Fruit fly (Drosophila melanogaster) whole organism, pupa: ENCODE results near the gene smash.

Experiments used
- CG10348 ChIP-seq: fragments of 200-800 bp; sonication (Bioruptor generic); IDR thresholded peaks from 2 replicates; pipeline ENCODE4 v1.3.6; 2022; ENCODE audit warnings: missing biosample characterization, missing genetic modification characterization
- CG12605 ChIP-seq: fragments of 200-800 bp; sonication (Bioruptor generic); IDR thresholded peaks from 2 replicates; pipeline ENCODE4 v1.3.6; 2022; ENCODE audit warnings: missing biosample characterization, missing genetic modification characterization
- CG13204 ChIP-seq: fragments of 200-800 bp; sonication (Bioruptor generic); optimal IDR thresholded peaks from 2 replicates; lab custom pipeline; 2018; ENCODE audit warnings: missing biosample characterization, mild to moderate bottlenecking, missing genetic modification characterization, moderate library complexity
- CG14655 ChIP-seq: fragments of 200-800 bp; sonication (Bioruptor generic); optimal IDR thresholded peaks from 3 replicates; lab custom pipeline; 2017; ENCODE audit warnings: mild to moderate bottlenecking, missing biosample characterization, missing genetic modification reagents, missing genetic modification characterization
- CG15710 ChIP-seq: fragments of 200-800 bp; sonication (Bioruptor generic); optimal IDR thresholded peaks from 2 replicates; lab custom pipeline; 2018; ENCODE audit warnings: missing biosample characterization, mild to moderate bottlenecking, missing genetic modification characterization, moderate library complexity
- CG17806 ChIP-seq: fragments of 200-800 bp; sonication (Bioruptor generic); optimal IDR thresholded peaks from 2 replicates; lab custom pipeline; 2018; ENCODE audit warnings: missing biosample characterization, mild to moderate bottlenecking, missing genetic modification characterization, moderate library complexity
- CG32121 ChIP-seq: fragments of 200-800 bp; sonication (Bioruptor generic); IDR thresholded peaks from 2 replicates; pipeline ENCODE4 v1.3.6; 2022; ENCODE audit warnings: missing biosample characterization, missing genetic modification characterization
- CG34367 ChIP-seq: fragments of 200-800 bp; sonication (Bioruptor generic); optimal IDR thresholded peaks from 2 replicates; lab custom pipeline; 2018; ENCODE audit warnings: missing biosample characterization, mild to moderate bottlenecking, missing genetic modification characterization
- CG4496 ChIP-seq: fragments of 200-800 bp; sonication (Bioruptor generic); IDR thresholded peaks from 3 replicates; pipeline ENCODE4 v1.3.6; 2022; ENCODE audit warnings: missing biosample characterization, missing genetic modification characterization
- CG8159 ChIP-seq: fragments of 200-800 bp; sonication (Bioruptor generic); optimal IDR thresholded peaks from 3 replicates; lab custom pipeline; 2018; ENCODE audit warnings: missing biosample characterization, mild to moderate bottlenecking, missing genetic modification characterization, moderate library complexity
- CG8301 ChIP-seq: fragments of 200-800 bp; sonication (Bioruptor generic); optimal IDR thresholded peaks from 2 replicates; lab custom pipeline; 2018; ENCODE audit warnings: missing biosample characterization, mild to moderate bottlenecking, missing genetic modification characterization
- CG9948 ChIP-seq: fragments of 200-800 bp; sonication (Bioruptor generic); optimal IDR thresholded peaks from 2 replicates; lab custom pipeline; 2018; ENCODE audit warnings: missing biosample characterization, mild to moderate bottlenecking, missing genetic modification characterization, moderate library complexity
- D1 ChIP-seq: fragments of 200-800 bp; sonication (Bioruptor generic); optimal IDR thresholded peaks from 2 replicates; lab custom pipeline; 2018; ENCODE audit warnings: missing biosample characterization, mild to moderate bottlenecking, missing genetic modification characterization, moderate library complexity
- EcR ChIP-seq: fragments of 200-800 bp; sonication (Bioruptor generic); optimal IDR thresholded peaks from 3 replicates; lab custom pipeline; 2019; ENCODE audit warnings: missing biosample characterization, missing genetic modification characterization, mild to moderate bottlenecking, moderate library complexity, missing genetic modification reagents
- Ets98B ChIP-seq: fragments of 200-800 bp; sonication (Bioruptor generic); IDR thresholded peaks from 2 replicates; pipeline ENCODE4 v1.3.6; 2022; ENCODE audit warnings: missing biosample characterization, missing genetic modification characterization
- Pif1A ChIP-seq: fragments of 200-800 bp; sonication (Bioruptor generic); optimal IDR thresholded peaks from 3 replicates; lab custom pipeline; 2016; ENCODE audit warnings: missing biosample characterization, missing genetic modification characterization
- Pif1B ChIP-seq: fragments of 200-800 bp; sonication (Bioruptor generic); optimal IDR thresholded peaks from 3 replicates; lab custom pipeline; 2016; ENCODE audit warnings: missing biosample characterization, missing genetic modification characterization
- Snoo ChIP-seq: fragments of 200-800 bp; sonication (Bioruptor generic); optimal IDR thresholded peaks from 3 replicates; lab custom pipeline; 2017; ENCODE audit warnings: missing biosample characterization, mild to moderate bottlenecking, missing genetic modification characterization, inconsistent platforms
- fd96Ca ChIP-seq: fragments of 200-800 bp; sonication (Bioruptor generic); IDR thresholded peaks from 3 replicates; pipeline ENCODE4 v1.3.6; 2022; ENCODE audit warnings: missing biosample characterization, missing genetic modification characterization
- gl ChIP-seq: fragments of 200-800 bp; sonication (Bioruptor generic); optimal IDR thresholded peaks from 2 replicates; lab custom pipeline; 2018; ENCODE audit warnings: missing biosample characterization, mild to moderate bottlenecking, missing genetic modification characterization
- rn ChIP-seq: fragments of 200-800 bp; sonication (Bioruptor generic); IDR thresholded peaks from 2 replicates; pipeline ENCODE4 v1.3.6; 2022; ENCODE audit warnings: missing biosample characterization, missing genetic modification characterization

The smash gene

DNA sequence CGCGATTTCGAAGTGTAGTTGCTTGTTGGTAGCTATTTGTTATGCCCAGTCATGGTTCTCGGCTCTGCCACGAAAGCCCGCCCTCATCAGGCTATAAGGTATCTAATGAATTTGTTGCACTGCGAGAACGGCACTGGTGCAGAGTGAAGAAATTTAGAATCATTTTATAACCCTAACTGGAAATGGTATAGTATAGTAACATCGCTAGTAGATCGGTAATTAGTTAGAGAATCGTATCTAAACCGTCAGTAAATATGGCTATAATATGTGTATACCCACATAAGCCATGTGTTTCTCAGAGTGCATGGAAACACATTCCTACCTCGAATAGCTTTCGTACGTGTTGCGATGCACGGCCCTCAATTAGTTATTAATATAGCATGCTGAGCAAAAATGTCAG is 27.8 kb downstream of the smash start:
- no peak; the same call in 2 of the 3 replicates for TF ChIP-seq fd96Ca (GFP tag; lab: Robert Waterston, UW)
- TF ChIP-seq CG13204 (GFP tag; lab: Kevin White, UChicago) = no peak
- TF ChIP-seq CG17806 (tag; lab: Kevin White, UChicago) = peak; percentile 53
- peak; percentile 58 for TF ChIP-seq CG32121 (GFP tag; lab: Robert Waterston, UW)
- peak; percentile 56 for TF ChIP-seq Pif1A
- no peak for TF ChIP-seq Snoo
- TF ChIP-seq CG8159 (tag; lab: Kevin White, UChicago) = peak; percentile 39
- TF ChIP-seq CG34367 (tag; lab: Kevin White, UChicago) = peak; percentile 44
- peak; percentile 56; the same call in 1 of the 2 replicates for TF ChIP-seq CG12605 (GFP tag; lab: Robert Waterston, UW)
- TF ChIP-seq CG9948 (tag; lab: Kevin White, UChicago) = peak; percentile 63
- peak; percentile 85 for TF ChIP-seq CG14655
- no peak for TF ChIP-seq CG10348 (GFP tag; lab: Robert Waterston, UW)
- TF ChIP-seq EcR = no peak
- TF ChIP-seq CG8301 (tag; lab: Kevin White, UChicago) = peak; percentile 80
- TF ChIP-seq CG15710 = peak; percentile 35
- no peak for TF ChIP-seq gl (tag; lab: Kevin White, UChicago)
- TF ChIP-seq D1 (tag; lab: Kevin White, UChicago) = no peak
- peak; percentile 80 for TF ChIP-seq CG4496
- peak; percentile 55 for TF ChIP-seq Pif1B (GFP tag; lab: Kevin White, UChicago)
- peak; percentile 17; the same call in 1 of the 2 replicates for TF ChIP-seq Ets98B (GFP tag; lab: Robert Waterston, UW)
- no peak for TF ChIP-seq rn (GFP tag; lab: Robert Waterston, UW)

DNA sequence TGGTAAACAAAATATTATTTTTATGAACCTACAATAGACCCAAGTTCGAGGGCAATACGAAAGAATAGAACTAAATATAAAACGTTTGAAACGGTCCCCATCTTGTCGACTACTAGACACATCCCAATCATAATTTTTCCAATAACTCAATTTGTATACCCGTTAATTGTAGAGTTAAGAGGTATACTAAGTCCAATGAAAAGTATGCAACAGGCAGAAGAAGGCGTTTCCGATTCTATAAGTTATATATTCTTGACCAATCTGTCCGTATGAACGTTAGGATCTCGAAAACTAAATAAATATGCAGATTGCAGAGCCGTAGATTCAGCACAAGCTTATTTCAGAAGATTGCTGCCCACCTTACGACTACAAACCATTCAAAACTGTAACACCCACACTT is 31.1 kb downstream of the smash start, which contains the start of gene CG33927:
Gene CG33927 (minus strand): TSS at position 101 of the 400 bp plus-strand sequence.
- TF ChIP-seq CG34367 (tag; lab: Kevin White, UChicago) = no peak
- no peak for TF ChIP-seq CG4496

DNA sequence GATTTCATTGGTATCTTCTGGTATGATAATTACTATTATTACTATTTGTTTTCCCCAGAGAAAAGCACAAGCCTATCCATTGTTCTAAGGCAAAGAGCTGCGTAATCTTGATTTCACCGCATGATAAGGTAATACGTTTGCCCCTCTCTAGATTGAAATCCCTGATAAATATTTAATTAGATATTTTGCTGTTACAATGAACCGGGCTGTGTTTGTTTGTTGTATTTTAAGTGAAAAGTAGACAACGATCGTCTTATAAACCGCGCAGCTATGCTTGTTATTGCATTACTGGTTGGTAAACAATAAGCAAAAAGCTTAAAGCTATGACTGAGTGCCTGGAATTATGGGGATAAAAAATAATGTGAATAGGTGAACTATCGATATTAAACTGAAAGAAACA is 35.4 kb downstream of the smash start:
- TF ChIP-seq CG34367 (tag; lab: Kevin White, UChicago) (no peak), EcR (no peak)

DNA sequence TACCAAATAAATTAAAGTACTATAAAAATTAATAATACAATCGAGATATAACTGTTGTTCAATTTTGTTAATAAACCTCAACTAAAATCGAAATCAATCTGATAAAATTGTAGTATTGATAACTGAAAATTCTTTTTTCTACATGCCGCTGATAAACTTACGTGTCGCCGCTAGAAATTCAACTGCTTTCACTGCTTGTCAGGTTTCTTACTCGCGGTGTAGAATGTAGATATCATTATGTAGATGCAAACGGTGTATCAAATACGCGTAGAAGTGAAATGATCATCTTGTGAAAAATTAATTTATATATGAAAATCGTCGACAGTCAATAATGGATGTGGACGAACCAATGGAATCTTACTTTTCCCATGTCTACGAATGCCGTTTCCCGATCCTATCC is 45.8 kb downstream of the smash start:
- no peak for TF ChIP-seq CG9948 (tag; lab: Kevin White, UChicago)
- no peak for TF ChIP-seq Pif1B (GFP tag; lab: Kevin White, UChicago)

DNA sequence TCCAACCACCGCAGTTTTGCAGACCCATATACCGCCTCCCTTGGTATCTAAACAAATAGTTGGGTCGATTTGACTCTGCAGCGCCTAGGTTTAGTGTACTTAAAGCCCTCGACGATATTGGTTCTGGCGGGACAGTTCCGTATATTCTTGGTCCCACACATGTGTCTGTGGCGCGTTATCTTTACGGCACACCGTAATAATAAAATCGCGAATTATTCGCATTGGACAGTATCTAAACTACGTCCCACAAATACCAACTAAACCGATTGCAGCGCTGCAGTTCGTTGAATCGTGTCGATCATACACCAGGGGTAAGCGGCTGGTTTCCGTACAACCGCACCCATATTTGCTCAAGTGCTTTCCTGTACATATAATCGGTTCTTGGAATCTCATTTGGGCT is 46.7 kb downstream of the smash start:
- TF ChIP-seq CG8301 (tag; lab: Kevin White, UChicago) (no peak), Snoo (no peak), CG15710 (no peak), EcR (no peak), CG4496 (0 out of 3 replicates have a peak, but pooled peaks have one; percentile 32), rn (GFP tag; lab: Robert Waterston, UW) (no peak), D1 (tag; lab: Kevin White, UChicago) (no peak), gl (tag; lab: Kevin White, UChicago) (no peak), CG9948 (tag; lab: Kevin White, UChicago) (no peak)

DNA sequence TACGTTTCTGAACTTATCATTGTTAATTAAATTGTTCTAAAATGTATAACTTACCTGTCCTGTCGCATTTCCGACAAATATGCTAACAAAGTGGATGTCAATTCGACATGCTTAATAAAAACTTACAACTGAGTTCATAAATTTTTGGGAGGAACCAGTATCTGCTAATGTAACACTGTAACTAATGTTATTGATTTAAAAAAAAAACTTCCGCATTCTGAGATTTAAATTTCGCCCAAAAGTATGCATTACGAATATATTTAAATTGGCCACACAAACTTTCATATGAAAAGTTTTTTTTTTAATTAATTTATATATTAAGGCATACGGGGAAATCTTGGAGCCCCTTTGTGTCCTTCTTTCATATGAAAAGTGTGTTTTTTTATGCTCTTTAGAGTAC is 52.7 kb downstream of the smash start:
- TF ChIP-seq Snoo (no peak), EcR (no peak), CG15710 (no peak), CG34367 (tag; lab: Kevin White, UChicago) (no peak), Pif1B (GFP tag; lab: Kevin White, UChicago) (no peak), D1 (tag; lab: Kevin White, UChicago) (no peak), Ets98B (GFP tag; lab: Robert Waterston, UW) (no peak), CG8301 (tag; lab: Kevin White, UChicago) (no peak), CG32121 (GFP tag; lab: Robert Waterston, UW) (no peak), rn (GFP tag; lab: Robert Waterston, UW) (no peak), CG17806 (tag; lab: Kevin White, UChicago) (no peak), gl (tag; lab: Kevin White, UChicago) (no peak), CG4496 (no peak), CG13204 (GFP tag; lab: Kevin White, UChicago) (no peak), CG10348 (GFP tag; lab: Robert Waterston, UW) (no peak), fd96Ca (GFP tag; lab: Robert Waterston, UW) (no peak), CG12605 (GFP tag; lab: Robert Waterston, UW) (no peak), CG8159 (tag; lab: Kevin White, UChicago) (no peak), Pif1A (no peak)

DNA sequence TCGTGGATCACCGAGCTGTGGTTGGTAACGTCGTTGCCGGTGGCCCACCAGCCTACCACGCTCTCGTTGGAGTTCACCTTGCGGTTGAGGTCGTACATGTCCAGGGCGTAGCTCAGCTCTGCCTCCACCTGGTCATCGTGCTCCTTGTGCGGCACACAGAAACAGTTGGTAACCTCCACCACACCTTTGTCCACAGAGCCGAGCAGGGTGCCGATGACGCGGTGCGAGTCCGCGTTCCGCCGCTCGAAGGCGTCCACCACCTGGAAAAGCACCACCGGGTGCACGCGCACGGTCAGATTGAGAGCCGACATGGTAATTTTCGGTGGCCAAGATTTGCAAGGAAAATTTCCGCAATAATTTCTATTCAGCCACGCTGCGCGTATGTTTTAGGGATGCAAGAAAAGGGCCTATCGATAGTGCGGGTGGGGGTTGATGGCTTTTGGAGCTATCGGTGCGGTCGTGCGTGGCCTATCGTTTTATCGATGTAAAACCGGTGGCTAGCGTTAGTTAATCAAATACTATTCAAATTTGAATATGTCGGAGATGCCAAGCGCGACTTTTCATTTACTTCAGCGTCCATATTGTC is 54.5 kb downstream of the smash start, which contains the start of gene eIF3f1:
Gene eIF3f1 (minus strand): TSS at position 408 of the 586 bp plus-strand sequence.
- TF ChIP-seq CG12605 (GFP tag; lab: Robert Waterston, UW) (no peak), CG32121 (GFP tag; lab: Robert Waterston, UW) (no peak), CG4496 (no peak), CG17806 (tag; lab: Kevin White, UChicago) (no peak), EcR (peak; percentile 56), gl (tag; lab: Kevin White, UChicago) (no peak), CG8159 (tag; lab: Kevin White, UChicago) (no peak), CG15710 (no peak), CG13204 (GFP tag; lab: Kevin White, UChicago) (no peak), CG10348 (GFP tag; lab: Robert Waterston, UW) (no peak), Ets98B (GFP tag; lab: Robert Waterston, UW) (0 out of 2 replicates have a peak, but pooled peaks have one; percentile 22), CG14655 (no peak)
